Fruit fly (Drosophila melanogaster) whole organism, embryonic: ENCODE data around the gene ben.

ENCODE experiments used
- Bgb ChIP-seq: fragments of 200-800 bp; sonication (Bioruptor generic); IDR thresholded peaks from 2 replicates; pipeline ENCODE4 v1.3.6; 2022; ENCODE audit warnings: missing biosample characterization, missing genetic modification characterization; ENCODE audit not compliant: partially characterized antibody
- CG10431 ChIP-seq: fragments of 200-800 bp; sonication (Bioruptor generic); optimal IDR thresholded peaks from 3 replicates; lab custom pipeline; 2018; ENCODE audit warnings: missing biosample characterization, mild to moderate bottlenecking, missing genetic modification characterization
- CG11723 ChIP-seq: fragments of 200-800 bp; sonication (Bioruptor generic); optimal IDR thresholded peaks from 2 replicates; lab custom pipeline; 2017; ENCODE audit warnings: missing biosample characterization, mild to moderate bottlenecking, missing genetic modification characterization
- CG12236 ChIP-seq: fragments of 200-800 bp; sonication (Bioruptor generic); optimal IDR thresholded peaks from 2 replicates; lab custom pipeline; 2016; ENCODE audit warnings: missing biosample characterization, missing genetic modification characterization
- CG1233 ChIP-seq: fragments of 200-800 bp; sonication (Bioruptor generic); optimal IDR thresholded peaks from 4 replicates; lab custom pipeline; 2018; ENCODE audit warnings: missing biosample characterization, mild to moderate bottlenecking, missing genetic modification characterization
- CG12391 ChIP-seq: fragments of 200-800 bp; sonication (Bioruptor generic); optimal IDR thresholded peaks from 3 replicates; lab custom pipeline; 2018; ENCODE audit warnings: missing biosample characterization, mild to moderate bottlenecking, missing genetic modification characterization, moderate library complexity
- CG12769 ChIP-seq: fragments of 200-800 bp; sonication (Bioruptor generic); optimal IDR thresholded peaks from 2 replicates; lab custom pipeline; 2019; ENCODE audit warnings: missing biosample characterization, mild to moderate bottlenecking, missing genetic modification characterization, moderate library complexity
- CG13775 ChIP-seq: fragments of 200-800 bp; sonication (Bioruptor generic); optimal IDR thresholded peaks from 3 replicates; lab custom pipeline; 2017; ENCODE audit warnings: missing biosample characterization, mild to moderate bottlenecking, missing genetic modification characterization
- CG14050 ChIP-seq: fragments of 200-800 bp; sonication (Bioruptor generic); IDR thresholded peaks from 3 replicates; pipeline ENCODE4 v1.3.6; 2022; ENCODE audit warnings: missing biosample characterization, missing genetic modification characterization
- CG17361 ChIP-seq: fragments of 200-800 bp; sonication (Bioruptor generic); IDR thresholded peaks from 3 replicates; pipeline ENCODE4 v1.3.6; 2022; ENCODE audit warnings: missing biosample characterization, missing genetic modification characterization
- CG18262 ChIP-seq: fragments of 200-800 bp; optimal IDR thresholded peaks from 3 replicates; lab custom pipeline; 2019; ENCODE audit warnings: missing biosample characterization, mild to moderate bottlenecking, missing genetic modification characterization, moderate library complexity
- CG2129 ChIP-seq: fragments of 200-800 bp; sonication (Bioruptor generic); IDR thresholded peaks from 2 replicates; pipeline ENCODE4 v1.3.6; 2022; ENCODE audit warnings: missing biosample characterization, missing genetic modification characterization; ENCODE audit not compliant: partially characterized antibody
- CG31441 ChIP-seq: fragments of 200-800 bp; sonication (Bioruptor generic); IDR thresholded peaks from 2 replicates; pipeline ENCODE4 v1.3.6; 2022; ENCODE audit warnings: missing biosample characterization, missing genetic modification characterization
- CG34224 ChIP-seq: fragments of 200-800 bp; sonication (Bioruptor generic); IDR thresholded peaks from 3 replicates; pipeline ENCODE4 v1.3.6; 2022; ENCODE audit warnings: missing biosample characterization, missing genetic modification characterization; ENCODE audit not compliant: partially characterized antibody
- CG3838 ChIP-seq: fragments of 200-800 bp; sonication (Bioruptor generic); optimal IDR thresholded peaks from 3 replicates; lab custom pipeline; 2016; ENCODE audit warnings: missing biosample characterization, missing genetic modification characterization
- CG6689 ChIP-seq: fragments of 200-800 bp; sonication (Bioruptor generic); IDR thresholded peaks from 2 replicates; pipeline ENCODE4 v1.3.6; 2022; ENCODE audit warnings: missing biosample characterization, missing genetic modification characterization
- CG6791 ChIP-seq: fragments of 200-800 bp; sonication (Bioruptor generic); IDR thresholded peaks from 3 replicates; pipeline ENCODE4 v1.3.6; 2022; ENCODE audit warnings: missing biosample characterization, missing genetic modification characterization; ENCODE audit not compliant: partially characterized antibody
- Deaf1 ChIP-seq: fragments of 200-800 bp; optimal IDR thresholded peaks from 3 replicates; lab custom pipeline; 2019; ENCODE audit warnings: missing biosample characterization, mild to moderate bottlenecking, missing genetic modification characterization, moderate library complexity
- Gsc ChIP-seq: fragments of 200-800 bp; sonication (Bioruptor generic); IDR thresholded peaks from 2 replicates; pipeline ENCODE4 v1.3.6; 2022; ENCODE audit warnings: missing biosample characterization, missing genetic modification characterization
- Gug ChIP-seq: fragments of 200-800 bp; sonication (Bioruptor generic); IDR thresholded peaks from 4 replicates; pipeline ENCODE4 v1.3.6; 2022; ENCODE audit warnings: missing biosample characterization, missing genetic modification characterization
- H2.0 ChIP-seq: fragments of 200-800 bp; sonication (Bioruptor generic); IDR thresholded peaks from 2 replicates; pipeline ENCODE4 v1.3.6; 2022; ENCODE audit warnings: missing biosample characterization, missing genetic modification characterization
- Hr78 ChIP-seq, 2 experiments: fragments of 200-800 bp in 1 of 2; fragments of >200 bp in 1 of 2; sonication (Bioruptor generic) in 1 of 2; optimal IDR thresholded peaks; 2 replicates each; lab custom pipeline; 2017 to 2019; ENCODE audit warnings: missing biosample characterization in 2 of 2, missing genetic modification characterization in 2 of 2, mild to moderate bottlenecking in 1 of 2, moderate library complexity in 1 of 2
- Opbp ChIP-seq: fragments of 200-800 bp; sonication (Bioruptor generic); IDR thresholded peaks from 3 replicates; pipeline ENCODE4 v1.3.6; 2022; ENCODE audit warnings: missing biosample characterization, missing genetic modification characterization; ENCODE audit not compliant: partially characterized antibody
- Poxn ChIP-seq: fragments of 200-800 bp; sonication (Bioruptor generic); IDR thresholded peaks from 2 replicates; pipeline ENCODE4 v1.3.6; 2022; ENCODE audit warnings: missing biosample characterization, missing genetic modification characterization
- Scr ChIP-seq: fragments of 200-800 bp; sonication (Bioruptor generic); IDR thresholded peaks from 2 replicates; pipeline ENCODE4 v1.3.6; 2022; ENCODE audit warnings: missing biosample characterization, missing genetic modification characterization; ENCODE audit not compliant: partially characterized antibody
- Sox100B ChIP-seq: fragments of 200-800 bp; sonication (Bioruptor generic); optimal IDR thresholded peaks from 3 replicates; lab custom pipeline; 2018; ENCODE audit warnings: missing biosample characterization, mild to moderate bottlenecking, missing genetic modification characterization
- Spps ChIP-seq: fragments of 200-800 bp; sonication (Bioruptor generic); optimal IDR thresholded peaks from 2 replicates; lab custom pipeline; 2018; ENCODE audit warnings: missing biosample characterization, mild to moderate bottlenecking, missing genetic modification characterization
- Trl ChIP-seq, 3 experiments: fragments of >200 bp in 2 of 3; fragments of 200-800 bp in 1 of 3; sonication (Bioruptor generic) in 1 of 3; optimal IDR thresholded peaks; 2 replicates in 1 of 3; 3 replicates in 2 of 3; lab custom pipeline; 2016 to 2017; ENCODE audit warnings: missing biosample characterization in 1 of 3, missing genetic modification characterization in 1 of 3
- ab ChIP-seq: fragments of 200-800 bp; sonication (Bioruptor generic); optimal IDR thresholded peaks from 2 replicates; lab custom pipeline; 2016; ENCODE audit warnings: missing biosample characterization, missing genetic modification characterization
- ara ChIP-seq: fragments of 200-800 bp; sonication (Bioruptor generic); IDR thresholded peaks from 2 replicates; pipeline ENCODE4 v1.3.6; 2022; ENCODE audit warnings: missing biosample characterization, missing genetic modification characterization
- chm ChIP-seq: fragments of 200-800 bp; sonication (Bioruptor generic); IDR thresholded peaks from 2 replicates; pipeline ENCODE4 v1.3.6; 2022; ENCODE audit warnings: missing biosample characterization, missing genetic modification characterization
- dati ChIP-seq: fragments of 200-800 bp; sonication (Bioruptor generic); IDR thresholded peaks from 2 replicates; pipeline ENCODE4 v1.3.6; 2022; ENCODE audit warnings: missing biosample characterization, missing genetic modification characterization
- esg ChIP-seq: fragments of 200-800 bp; sonication (Bioruptor generic); conservative IDR thresholded peaks from 2 replicates; pipeline ENCODE4 v1.3.6; 2022; ENCODE audit warnings: missing biosample characterization, missing genetic modification characterization
- ftz-f1 ChIP-seq: fragments of 200-800 bp; sonication (Bioruptor generic); optimal IDR thresholded peaks from 2 replicates; lab custom pipeline; 2016; ENCODE audit warnings: missing biosample characterization, missing genetic modification characterization
- gt ChIP-seq: fragments of 200-800 bp; sonication (Bioruptor generic); IDR thresholded peaks from 2 replicates; pipeline ENCODE4 v1.3.6; 2022; ENCODE audit warnings: missing biosample characterization, missing genetic modification characterization
- inv ChIP-seq: fragments of 200-800 bp; sonication (Bioruptor generic); IDR thresholded peaks from 2 replicates; pipeline ENCODE4 v1.3.6; 2022; ENCODE audit warnings: missing biosample characterization, missing genetic modification characterization; ENCODE audit not compliant: partially characterized antibody
- knrl ChIP-seq: fragments of 200-800 bp; sonication (Bioruptor generic); IDR thresholded peaks from 3 replicates; pipeline ENCODE4 v1.3.6; 2022; ENCODE audit warnings: missing biosample characterization, missing genetic modification characterization; ENCODE audit not compliant: partially characterized antibody
- maf-S ChIP-seq: fragments of 200-800 bp; sonication (Bioruptor generic); optimal IDR thresholded peaks from 2 replicates; lab custom pipeline; 2016; ENCODE audit warnings: missing biosample characterization, missing genetic modification characterization
- mld ChIP-seq: fragments of 200-800 bp; sonication (Bioruptor generic); IDR thresholded peaks from 3 replicates; pipeline ENCODE4 v1.3.6; 2022; ENCODE audit warnings: missing biosample characterization, missing genetic modification characterization; ENCODE audit not compliant: partially characterized antibody
- nmo ChIP-seq: fragments of 200-800 bp; sonication (Bioruptor generic); optimal IDR thresholded peaks from 2 replicates; lab custom pipeline; 2018; ENCODE audit warnings: missing biosample characterization, mild to moderate bottlenecking, missing genetic modification characterization, moderate library complexity
- p53 ChIP-seq: fragments of 200-800 bp; sonication (Bioruptor generic); optimal IDR thresholded peaks from 2 replicates; lab custom pipeline; 2016; ENCODE audit warnings: missing biosample characterization, missing genetic modification characterization
- pfk ChIP-seq: fragments of 200-800 bp; sonication (Bioruptor generic); optimal IDR thresholded peaks from 2 replicates; lab custom pipeline; 2018; ENCODE audit warnings: missing biosample characterization, mild to moderate bottlenecking, missing genetic modification characterization, moderate library complexity
- pros ChIP-seq: fragments of 200-800 bp; sonication (Bioruptor generic); optimal IDR thresholded peaks from 3 replicates; lab custom pipeline; 2019; ENCODE audit warnings: missing biosample characterization, mild to moderate bottlenecking, missing genetic modification characterization, moderate library complexity
- psq ChIP-seq: fragments of 200-800 bp; sonication (Bioruptor generic); optimal IDR thresholded peaks from 2 replicates; lab custom pipeline; 2017; ENCODE audit warnings: missing biosample characterization, missing genetic modification characterization
- rib ChIP-seq: fragments of 200-800 bp; sonication (Bioruptor generic); IDR thresholded peaks from 2 replicates; pipeline ENCODE4 v1.3.6; 2022; ENCODE audit warnings: missing biosample characterization, missing genetic modification characterization
- sqz ChIP-seq: fragments of 200-800 bp; sonication (Bioruptor generic); optimal IDR thresholded peaks from 3 replicates; lab custom pipeline; 2018; ENCODE audit warnings: missing biosample characterization, mild to moderate bottlenecking, missing genetic modification characterization
- tna ChIP-seq: fragments of 200-800 bp; sonication (Bioruptor generic); IDR thresholded peaks from 2 replicates; pipeline ENCODE4 v1.3.6; 2022; ENCODE audit warnings: missing biosample characterization, missing genetic modification characterization; ENCODE audit not compliant: partially characterized antibody
- zfh2 ChIP-seq: fragments of 200-800 bp; sonication (Bioruptor generic); optimal IDR thresholded peaks from 2 replicates; lab custom pipeline; 2016; ENCODE audit warnings: missing biosample characterization, missing genetic modification characterization

Gene ben

DNA sequence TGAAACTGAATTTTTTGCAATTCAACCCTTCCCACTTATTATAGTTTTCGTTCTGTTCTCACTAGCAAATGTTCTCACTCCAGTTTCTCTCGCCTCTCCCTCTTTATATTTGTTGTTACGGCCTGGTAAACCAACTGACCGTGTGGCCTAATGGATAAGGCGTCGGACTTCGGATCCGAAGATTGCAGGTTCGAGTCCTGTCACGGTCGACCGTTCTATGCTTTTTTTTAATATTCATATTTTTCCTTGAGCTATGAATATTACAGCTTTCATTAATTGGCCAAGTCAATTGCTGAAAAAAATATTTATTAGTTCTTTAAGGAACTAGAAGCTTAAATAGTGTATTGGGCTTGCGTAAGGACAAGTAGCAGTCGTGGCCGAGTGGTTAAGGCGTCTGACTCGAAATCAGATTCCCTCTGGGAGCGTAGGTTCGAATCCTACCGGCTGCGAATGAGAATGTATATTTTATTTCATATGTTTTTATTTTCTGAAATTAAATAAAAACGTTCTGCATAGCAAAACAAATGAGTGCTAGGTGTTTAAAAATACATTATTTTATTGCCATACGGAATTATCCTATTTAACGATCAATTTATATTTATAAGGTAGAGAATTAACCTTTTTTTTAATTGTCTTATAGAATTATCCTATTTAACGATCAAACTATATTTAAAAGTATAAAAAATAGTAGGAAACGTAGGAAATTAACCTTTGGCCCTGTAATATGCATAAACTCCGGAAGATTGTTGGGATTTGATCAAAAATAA lies 18.7 kb downstream of the ben start (continued):
- TF ChIP-seq CG6791 (GFP tag; lab: Robert Waterston, UW): peak; percentile 87
- TF ChIP-seq CG11723 (GFP tag; lab: Kevin White, UChicago): no peak
- TF ChIP-seq CG12769 (tag; lab: Kevin White, UChicago): no peak
- peak; percentile 5 for TF ChIP-seq Deaf1 (tag; lab: Kevin White, UChicago)
- TF ChIP-seq zfh2 (GFP tag; lab: Kevin White, UChicago): no peak
- peak; percentile 47 for TF ChIP-seq CG2129 (GFP tag; lab: Robert Waterston, UW)
- TF ChIP-seq Bgb (GFP tag; lab: Robert Waterston, UW): peak; percentile 80
- peak; percentile 68 for TF ChIP-seq Scr (GFP tag; lab: Robert Waterston, UW)
- TF ChIP-seq CG3838 (GFP tag; lab: Kevin White, UChicago): no peak
- 0 out of 3 replicates have a peak, but pooled peaks have one; percentile 12 for TF ChIP-seq CG34224 (GFP tag; lab: Robert Waterston, UW)
- TF ChIP-seq maf-S (GFP tag; lab: Kevin White, UChicago): no peak
- no peak for TF ChIP-seq CG12391 (tag; lab: Kevin White, UChicago)
- peak; percentile 85; the same call in 2 of the 3 replicates for TF ChIP-seq Opbp
- TF ChIP-seq inv (GFP tag; lab: Robert Waterston, UW): peak; percentile 47; the same call in 1 of the 2 replicates
- TF ChIP-seq Hr78 (GFP tag; optimal IDR thresholded peaks at IDR 0.05; lab: Kevin White, UChicago): peak in 1 of 2 experiments; percentile 65
- no peak for TF ChIP-seq nmo (GFP tag; lab: Kevin White, UChicago)
- TF ChIP-seq pros (GFP tag; lab: Kevin White, UChicago): peak; percentile 48
- TF ChIP-seq CG12236: no peak
- no peak for TF ChIP-seq chm (GFP tag; lab: Robert Waterston, UW)
- no peak for TF ChIP-seq Gug (GFP tag; lab: Robert Waterston, UW)
- peak; percentile 90 for TF ChIP-seq mld (GFP tag; lab: Robert Waterston, UW)
- no peak for TF ChIP-seq dati (GFP tag; lab: Robert Waterston, UW)
- TF ChIP-seq CG1233 (GFP tag; lab: Kevin White, UChicago): no peak
- TF ChIP-seq CG13775 (GFP tag; lab: Kevin White, UChicago): no peak
- TF ChIP-seq Poxn (GFP tag; lab: Robert Waterston, UW): no peak
- no peak for TF ChIP-seq CG17361
- peak; percentile 56; the same call in 1 of the 2 replicates for TF ChIP-seq tna (GFP tag; lab: Robert Waterston, UW)
- no peak for TF ChIP-seq gt
- 0 out of 2 replicates have a peak, but pooled peaks have one; percentile 10 for TF ChIP-seq CG31441 (GFP tag; lab: Robert Waterston, UW)
- no peak for TF ChIP-seq rib (GFP tag; lab: Robert Waterston, UW)
- TF ChIP-seq knrl (GFP tag; lab: Robert Waterston, UW): peak; percentile 57; the same call in 2 of the 3 replicates
- no peak for TF ChIP-seq Sox100B (GFP tag; lab: Kevin White, UChicago)
- TF ChIP-seq p53 (GFP tag; lab: Kevin White, UChicago): no peak
- TF ChIP-seq ara (GFP tag; lab: Robert Waterston, UW): no peak
- no peak for TF ChIP-seq ab (GFP tag; lab: Kevin White, UChicago)
- TF ChIP-seq Gsc (GFP tag; lab: Robert Waterston, UW): no peak
- no peak for TF ChIP-seq CG14050 (GFP tag; lab: Robert Waterston, UW)
- TF ChIP-seq Trl (optimal IDR thresholded peaks at IDR 0.05; lab: Kevin White, UChicago): no peak
- no peak for TF ChIP-seq Trl (GFP tag; optimal IDR thresholded peaks at IDR 0.05; lab: Kevin White, UChicago)
- TF ChIP-seq psq (GFP tag; lab: Kevin White, UChicago): no peak
- no peak for TF ChIP-seq Spps (tag; lab: Kevin White, UChicago)
- no peak for TF ChIP-seq ftz-f1
- no peak for TF ChIP-seq CG6689 (GFP tag; lab: Robert Waterston, UW)
- no peak for TF ChIP-seq esg
- TF ChIP-seq CG10431 (GFP tag; lab: Kevin White, UChicago): no peak
- no peak for TF ChIP-seq pfk (GFP tag; lab: Kevin White, UChicago)
- TF ChIP-seq sqz (GFP tag; lab: Kevin White, UChicago): no peak
- no peak for TF ChIP-seq H2.0 (GFP tag; lab: Robert Waterston, UW)
- TF ChIP-seq CG18262 (tag; lab: Kevin White, UChicago): no peak
